Fruit fly (Drosophila melanogaster): ENCODE measurements around the gene Phlpp.
A peak's percentile ranks its signal among the peaks of the same experiment; 100 is the strongest.

The Phlpp gene

DNA sequence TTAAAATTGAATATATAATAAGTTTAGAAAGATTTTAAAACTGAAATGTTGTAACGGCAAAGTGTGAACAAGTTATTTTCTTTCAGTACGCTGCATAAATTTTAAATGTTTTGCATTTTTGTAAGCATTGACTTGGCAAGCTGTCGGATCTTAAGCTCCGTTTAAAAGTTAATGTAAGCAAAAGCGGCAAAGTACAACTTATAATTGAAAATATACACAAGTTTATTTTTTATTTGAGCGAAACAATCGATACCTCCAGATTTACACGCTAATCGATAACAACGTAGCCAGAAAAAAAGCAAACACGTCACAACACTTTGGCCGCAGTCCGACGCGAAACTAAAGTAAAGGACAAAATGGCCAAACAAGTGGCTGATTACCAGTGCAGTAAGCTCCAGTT lies 17.3 kb upstream of the Phlpp start, which contains the start of gene Catsup (continued):
- TF ChIP-seq Hr3 (GFP tag; optimal IDR thresholded peaks at IDR 0.05), result no peak
- no peak for TF ChIP-seq dm (GFP tag; optimal IDR thresholded peaks at IDR 0.05)
- no peak for TF ChIP-seq Nf-YC (tag; optimal IDR thresholded peaks at IDR 0.05)
- TF ChIP-seq Xrp1 (GFP tag; IDR thresholded peaks at IDR 0.05), result no peak
- TF ChIP-seq Fer1 (GFP tag; optimal IDR thresholded peaks at IDR 0.05), result no peak
- no peak for TF ChIP-seq sens-2 (GFP tag; IDR thresholded peaks at IDR 0.05)
- TF ChIP-seq lmd (GFP tag; IDR thresholded peaks at IDR 0.05), result no peak
- TF ChIP-seq Drgx (GFP tag; IDR thresholded peaks at IDR 0.05), result no peak
- no peak for TF ChIP-seq nerfin-1 (tag; optimal IDR thresholded peaks at IDR 0.05)
- no peak for TF ChIP-seq pnt (GFP tag; optimal IDR thresholded peaks at IDR 0.05)
- no peak for TF ChIP-seq CG12744 (GFP tag; optimal IDR thresholded peaks at IDR 0.05)
- peak; percentile 85 for TF ChIP-seq Dll (GFP tag; IDR thresholded peaks at IDR 0.05; ENCODE audit: partially characterized antibody)
- TF ChIP-seq Neu2 (GFP tag; optimal IDR thresholded peaks at IDR 0.05; ENCODE audit: borderline replicate concordance), result no peak
- TF ChIP-seq HHEX (GFP tag; optimal IDR thresholded peaks at IDR 0.05), result no peak
- no peak for TF ChIP-seq CG17328 (GFP tag; IDR thresholded peaks at IDR 0.05)
- no peak for TF ChIP-seq da (GFP tag; optimal IDR thresholded peaks at IDR 0.05)
- TF ChIP-seq Jarid2 (GFP tag; optimal IDR thresholded peaks at IDR 0.05), result no peak
- TF ChIP-seq Doc2 (GFP tag; IDR thresholded peaks at IDR 0.05), result no peak
- peak; percentile 43; the same call in 1 of the 3 replicates for TF ChIP-seq zen2 (GFP tag; IDR thresholded peaks at IDR 0.05; ENCODE audit: partially characterized antibody)
- no peak for TF ChIP-seq HmgD (GFP tag; optimal IDR thresholded peaks at IDR 0.05)
- TF ChIP-seq ro (GFP tag; IDR thresholded peaks at IDR 0.05), result no peak
- no peak for TF ChIP-seq fru (optimal IDR thresholded peaks at IDR 0.05)
- peak; percentile 29 for TF ChIP-seq pzg (GFP tag; optimal IDR thresholded peaks at IDR 0.05)
- no peak for TF ChIP-seq CG13123 (GFP tag; optimal IDR thresholded peaks at IDR 0.05)
- TF ChIP-seq aop (GFP tag; IDR thresholded peaks at IDR 0.05), result no peak
- no peak for TF ChIP-seq Hr51 (GFP tag; optimal IDR thresholded peaks at IDR 0.05)
- TF ChIP-seq abd-A (tag; optimal IDR thresholded peaks at IDR 0.05), result no peak
- TF ChIP-seq CG5245 (GFP tag; optimal IDR thresholded peaks at IDR 0.05), result no peak
- peak; percentile 71 for TF ChIP-seq MBD-R2 (GFP tag; IDR thresholded peaks at IDR 0.05)
- no peak for TF ChIP-seq Adf1 (GFP tag; IDR thresholded peaks at IDR 0.05)
- no peak for TF ChIP-seq CG9609 (GFP tag; optimal IDR thresholded peaks at IDR 0.05)
- no peak for TF ChIP-seq NK7.1 (GFP tag; optimal IDR thresholded peaks at IDR 0.05)
- no peak for TF ChIP-seq hth (optimal IDR thresholded peaks at IDR 0.05)
- TF ChIP-seq cas (GFP tag; IDR thresholded peaks at IDR 0.05), result no peak
- TF ChIP-seq CG10274 (GFP tag; optimal IDR thresholded peaks at IDR 0.05), result no peak
- no peak for TF ChIP-seq Tbp (GFP tag; optimal IDR thresholded peaks at IDR 0.05)
- TF ChIP-seq CG1832 (GFP tag; optimal IDR thresholded peaks at IDR 0.05), result no peak
- no peak for TF ChIP-seq caup (GFP tag; optimal IDR thresholded peaks at IDR 0.05; ENCODE audit: severe bottlenecking)
- TF ChIP-seq luna (GFP tag; optimal IDR thresholded peaks at IDR 0.05), result no peak
- TF ChIP-seq vnd (GFP tag; IDR thresholded peaks at IDR 0.05; ENCODE audit: partially characterized antibody), result peak; percentile 49; the same call in 1 of the 3 replicates
- no peak for TF ChIP-seq en (GFP tag; optimal IDR thresholded peaks at IDR 0.05)
- no peak for TF ChIP-seq slp2 (GFP tag; optimal IDR thresholded peaks at IDR 0.05)
- TF ChIP-seq zen (tag; optimal IDR thresholded peaks at IDR 0.05), result no peak
- TF ChIP-seq maf-S (GFP tag; optimal IDR thresholded peaks at IDR 0.05), result no peak
- TF ChIP-seq CG10321 (GFP tag; IDR thresholded peaks at IDR 0.05), result no peak
- peak; percentile 24 for TF ChIP-seq Xbp1 (GFP tag; optimal IDR thresholded peaks at IDR 0.05)
- TF ChIP-seq ftz-f1 (GFP tag; optimal IDR thresholded peaks at IDR 0.05), result no peak
- peak; percentile 70 for TF ChIP-seq Bgb (GFP tag; IDR thresholded peaks at IDR 0.05; ENCODE audit: partially characterized antibody)
- no peak for TF ChIP-seq CG6813 (GFP tag; optimal IDR thresholded peaks at IDR 0.05)
- no peak for TF ChIP-seq Oaz (GFP tag; IDR thresholded peaks at IDR 0.05)
- no peak for TF ChIP-seq lov (optimal IDR thresholded peaks at IDR 0.05)
- TF ChIP-seq lov (GFP tag; IDR thresholded peaks at IDR 0.05), result no peak
- no peak for TF ChIP-seq jumu (GFP tag; optimal IDR thresholded peaks at IDR 0.05)

Data from whole organism, embryonic.